Worm (Caenorhabditis elegans): ENCODE data around the gene Y97E10AR.3.

DNA sequence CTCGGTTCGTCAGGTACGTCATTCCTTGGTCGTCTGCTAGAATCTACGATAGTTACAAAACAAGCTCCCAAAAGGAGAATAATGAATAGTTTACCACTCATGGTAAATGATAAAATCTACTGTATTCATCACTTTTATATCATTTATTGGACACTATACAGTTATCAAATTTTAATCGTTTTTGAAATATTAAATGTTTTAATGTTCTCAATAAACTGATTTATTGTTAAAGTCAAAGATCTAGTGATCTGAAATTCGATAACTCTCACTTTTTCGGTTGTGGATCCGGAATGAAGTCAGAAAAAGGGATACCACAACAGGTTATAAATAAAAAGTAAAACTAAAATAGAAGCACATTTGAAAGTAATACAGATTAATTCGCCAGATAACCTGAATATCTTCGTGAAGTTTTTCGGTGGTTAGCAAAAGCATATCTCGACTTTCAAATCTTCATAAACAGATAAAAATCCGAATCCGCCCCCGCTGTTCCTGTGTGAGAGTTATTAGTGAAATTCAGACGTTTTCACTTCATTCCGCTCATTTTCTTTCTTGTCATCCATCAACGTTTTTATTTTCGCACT is 48.5 kb downstream of the Y97E10AR.3 start, which contains the start of the genes clec-217 and F26D11.2:
- TF ChIP-seq pqm-1 (tag; optimal IDR thresholded peaks at IDR 0.05) (no peak), ceh-82 (tag; optimal IDR thresholded peaks at IDR 0.05) (no peak), egl-27 (tag; optimal IDR thresholded peaks at IDR 0.05) (no peak), nhr-237 (tag; optimal IDR thresholded peaks at IDR 0.05) (no peak), swsn-7 (tag; optimal IDR thresholded peaks at IDR 0.05) (no peak), egl-13 (tag; optimal IDR thresholded peaks at IDR 0.05) (no peak), nhr-28 (tag; optimal IDR thresholded peaks at IDR 0.05) (no peak)
